Fruit fly (Drosophila melanogaster): ENCODE data around the gene CG2767.

dm6 chr3R:7970640-7971039 is 37.3 kb downstream of the CG2767 start:
- TF ChIP-seq EcR (GFP tag; optimal IDR thresholded peaks at IDR 0.05) (no peak), rn (GFP tag; IDR thresholded peaks at IDR 0.05) (no peak), Snoo (tag; optimal IDR thresholded peaks at IDR 0.05) (no peak), CG8159 (tag; optimal IDR thresholded peaks at IDR 0.05) (no peak), CG14655 (GFP tag; optimal IDR thresholded peaks at IDR 0.05) (no peak), CG4496 (GFP tag; IDR thresholded peaks at IDR 0.05) (no peak), CG13204 (GFP tag; optimal IDR thresholded peaks at IDR 0.05) (no peak), CG9948 (tag; optimal IDR thresholded peaks at IDR 0.05) (no peak)
